Worm (Caenorhabditis elegans): ENCODE results near the gene T24D8.6.

The T24D8.6 gene

DNA sequence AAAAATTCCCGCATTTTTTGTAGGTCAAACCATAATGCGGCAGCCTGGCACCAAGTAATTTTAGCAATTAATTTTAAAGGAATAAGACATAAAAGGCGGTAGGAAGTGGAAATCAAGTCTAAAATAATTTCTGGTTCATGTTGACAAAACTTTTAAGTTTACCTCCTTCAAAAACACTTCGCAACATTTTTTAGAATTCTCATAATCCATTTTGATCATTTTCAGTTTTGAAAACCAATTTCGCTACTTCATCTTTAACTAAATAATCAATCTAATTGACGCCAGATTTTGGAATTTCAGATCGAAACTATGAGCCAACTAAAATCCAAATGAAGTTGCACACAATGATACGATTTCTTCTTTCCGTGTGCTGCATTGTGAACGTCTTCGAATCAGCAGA, 6.0 kb downstream of the T24D8.6 start, which contains the start of gene lgc-40:
lgc-40 (plus strand) TSS at position 301 of the 400 bp plus-strand sequence.
- TF ChIP-seq pqm-1 (tag; optimal IDR thresholded peaks at IDR 0.05) = no peak
- TF ChIP-seq pha-4 (tag; optimal IDR thresholded peaks at IDR 0.05) = no peak
- no peak for TF ChIP-seq nhr-28 (tag; optimal IDR thresholded peaks at IDR 0.05)
- TF ChIP-seq mml-1 (tag; optimal IDR thresholded peaks at IDR 0.05) = no peak
- no peak for TF ChIP-seq nhr-67 (tag; optimal IDR thresholded peaks at IDR 0.05)

DNA sequence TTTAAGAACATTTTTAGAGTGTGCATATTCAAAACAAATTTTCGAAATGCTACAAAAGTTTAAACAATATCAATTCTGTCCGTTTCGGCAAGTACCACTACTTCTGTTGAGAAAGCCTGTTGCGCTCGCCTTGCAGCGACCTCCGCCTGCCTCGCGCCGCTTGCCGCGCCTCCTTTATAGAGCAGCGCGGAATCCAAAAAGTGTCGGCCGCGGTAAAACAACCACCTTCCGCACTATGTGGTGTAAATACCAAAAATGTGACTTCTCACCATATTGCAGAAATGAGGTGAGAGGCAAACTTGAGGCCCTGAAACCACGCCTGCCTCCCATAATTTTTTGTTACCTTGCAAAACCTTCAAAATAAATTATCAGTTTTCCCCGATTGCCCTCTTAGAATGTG, 12.9 kb downstream of the T24D8.6 start:
- no peak for TF ChIP-seq nhr-11 (tag; optimal IDR thresholded peaks at IDR 0.05)
- no peak for TF ChIP-seq hmg-11 (tag; optimal IDR thresholded peaks at IDR 0.05)
- TF ChIP-seq pha-4 (tag; optimal IDR thresholded peaks at IDR 0.05) = no peak
- no peak for TF ChIP-seq lin-15B (tag; optimal IDR thresholded peaks at IDR 0.05)
- TF ChIP-seq nhr-43 (tag; optimal IDR thresholded peaks at IDR 0.05; ENCODE audit: poor library complexity, severe bottlenecking) = no peak
- no peak for TF ChIP-seq unc-39 (tag; optimal IDR thresholded peaks at IDR 0.05)
- TF ChIP-seq R02D3.7 (tag; optimal IDR thresholded peaks at IDR 0.05) = no peak
- no peak for TF ChIP-seq jun-1 (tag; optimal IDR thresholded peaks at IDR 0.05)
- TF ChIP-seq fkh-2 (tag; optimal IDR thresholded peaks at IDR 0.05) = no peak
- no peak for TF ChIP-seq nhr-28 (tag; optimal IDR thresholded peaks at IDR 0.05)
- no peak for TF ChIP-seq elt-2 (tag; optimal IDR thresholded peaks at IDR 0.05)
- no peak for TF ChIP-seq pqm-1 (tag; optimal IDR thresholded peaks at IDR 0.05)
- no peak for TF ChIP-seq aly-2 (tag; optimal IDR thresholded peaks at IDR 0.05)

DNA sequence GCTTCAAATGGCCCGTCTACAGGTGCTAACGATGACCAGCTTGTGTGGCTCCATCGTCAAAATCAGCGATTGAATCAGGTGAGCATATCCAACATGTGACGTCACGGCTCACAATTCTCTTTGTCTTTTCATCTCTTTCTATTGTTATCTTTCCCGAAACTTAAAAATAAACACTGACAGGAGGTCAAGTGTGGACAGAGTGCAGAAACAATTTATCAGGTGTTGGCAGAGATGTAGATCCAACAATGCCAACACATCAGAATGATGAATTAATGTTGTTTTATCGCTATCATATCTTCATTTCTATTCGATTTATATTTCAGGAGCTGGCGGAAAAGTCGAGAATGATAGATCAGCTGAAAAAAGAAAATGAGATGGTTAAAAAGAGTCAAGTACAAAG, 17.8 kb downstream of the T24D8.6 start:
- TF ChIP-seq R02D3.7 (tag; optimal IDR thresholded peaks at IDR 0.05) (no peak), pha-4 (tag; optimal IDR thresholded peaks at IDR 0.05) (no peak), nhr-11 (tag; optimal IDR thresholded peaks at IDR 0.05) (no peak), nhr-67 (tag; optimal IDR thresholded peaks at IDR 0.05) (no peak), tbx-2 (tag; optimal IDR thresholded peaks at IDR 0.05) (no peak), ceh-82 (tag; optimal IDR thresholded peaks at IDR 0.05) (no peak), ztf-4 (tag; optimal IDR thresholded peaks at IDR 0.05) (no peak), nhr-28 (tag; optimal IDR thresholded peaks at IDR 0.05) (no peak), lsy-12 (tag; optimal IDR thresholded peaks at IDR 0.05) (no peak), nhr-77 (tag; optimal IDR thresholded peaks at IDR 0.05) (no peak), fkh-10 (GFP tag; optimal IDR thresholded peaks at IDR 0.05) (no peak), elt-1 (tag; optimal IDR thresholded peaks at IDR 0.05) (no peak), fkh-2 (tag; optimal IDR thresholded peaks at IDR 0.05) (no peak), nhr-237 (tag; optimal IDR thresholded peaks at IDR 0.05) (no peak), nhr-43 (tag; optimal IDR thresholded peaks at IDR 0.05; ENCODE audit: poor library complexity, severe bottlenecking) (no peak), nfya-1 (tag; optimal IDR thresholded peaks at IDR 0.05; ENCODE audit: insufficient read depth) (no peak), skn-1 (tag; optimal IDR thresholded peaks at IDR 0.05) (no peak), egl-27 (tag; optimal IDR thresholded peaks at IDR 0.05) (no peak), nhr-12 (tag; optimal IDR thresholded peaks at IDR 0.05) (no peak), ceh-28 (tag; optimal IDR thresholded peaks at IDR 0.05) (no peak)

DNA sequence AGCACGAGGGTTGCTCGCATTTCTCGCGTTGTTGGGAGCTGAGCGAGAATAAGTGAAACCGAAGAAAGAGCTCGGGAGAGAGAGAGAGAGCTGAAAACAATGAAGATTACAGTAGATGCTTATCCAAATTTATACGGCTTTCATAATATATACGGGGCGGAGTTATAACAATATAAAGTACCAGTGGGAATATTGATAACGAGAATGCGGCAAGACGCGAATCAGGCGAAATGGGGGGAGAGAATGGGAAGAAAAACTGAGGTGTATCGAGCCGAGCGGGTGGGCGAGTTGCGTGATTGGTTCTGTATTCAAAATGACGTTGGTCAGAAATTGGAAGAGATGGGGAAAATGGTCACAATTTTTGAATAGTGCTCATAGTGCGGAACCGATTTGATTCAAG, 21.1 kb downstream of the T24D8.6 start, which contains the start of gene nlp-2:
nlp-2 (minus strand) TSS at position 101 of the 400 bp plus-strand sequence.
- no peak for TF ChIP-seq fos-1 (tag; optimal IDR thresholded peaks at IDR 0.05)
- no peak for TF ChIP-seq daf-12 (tag; optimal IDR thresholded peaks at IDR 0.05)
- TF ChIP-seq snpc-4 (tag; optimal IDR thresholded peaks at IDR 0.05) = no peak
- TF ChIP-seq ceh-16 (tag; optimal IDR thresholded peaks at IDR 0.05) = no peak
- no peak for TF ChIP-seq mdl-1 (tag; optimal IDR thresholded peaks at IDR 0.05)
- no peak for TF ChIP-seq pqm-1 (tag; optimal IDR thresholded peaks at IDR 0.05)
- no peak for TF ChIP-seq nhr-12 (tag; optimal IDR thresholded peaks at IDR 0.05)

DNA sequence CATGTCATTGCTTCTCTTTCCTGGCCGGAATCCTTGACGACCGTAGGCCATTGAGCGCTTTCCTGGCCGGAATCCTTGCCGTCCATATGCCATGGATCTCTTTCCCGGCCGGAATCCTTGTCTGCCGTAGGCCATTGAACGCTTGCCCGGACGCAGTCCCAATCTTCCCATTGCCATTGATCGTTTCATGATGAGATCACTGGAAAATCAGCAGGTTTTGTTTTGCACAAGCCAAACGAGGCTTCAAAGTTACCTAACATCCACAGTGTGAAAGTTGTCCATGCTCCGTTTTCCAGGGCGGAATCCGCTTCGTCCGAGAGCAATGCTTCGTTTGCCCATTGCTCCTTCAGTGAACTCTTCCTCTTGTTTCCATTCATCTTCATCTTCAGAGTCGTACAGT, 21.7 kb downstream of the T24D8.6 start:
- TF ChIP-seq fkh-10 (GFP tag; optimal IDR thresholded peaks at IDR 0.05) = no peak
- TF ChIP-seq daf-12 (tag; optimal IDR thresholded peaks at IDR 0.05) = no peak
- TF ChIP-seq fkh-2 (tag; optimal IDR thresholded peaks at IDR 0.05) = no peak
- no peak for TF ChIP-seq nhr-67 (tag; optimal IDR thresholded peaks at IDR 0.05)

DNA sequence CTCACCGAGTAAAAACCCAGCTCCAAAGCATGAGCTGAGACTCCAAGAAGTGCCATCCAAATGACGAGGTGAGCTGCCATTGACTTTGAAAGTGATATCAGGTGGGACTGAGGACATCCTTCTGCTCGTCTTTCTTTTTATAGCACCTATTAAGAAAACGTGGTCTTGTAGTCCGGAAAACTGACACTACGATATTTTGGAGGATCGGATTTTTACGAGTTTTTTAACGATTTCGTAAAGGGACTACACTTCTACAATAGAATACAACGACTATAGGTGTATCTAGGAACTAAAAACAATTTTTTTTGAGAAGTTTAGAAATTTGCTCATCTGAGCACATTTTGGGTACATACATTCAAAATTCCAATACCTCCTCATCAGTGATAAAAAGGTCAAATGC, 22.9 kb downstream of the T24D8.6 start, which contains the start of gene nlp-23:
nlp-23 (minus strand) TSS at position 101 of the 400 bp plus-strand sequence.
- TF ChIP-seq ZK546.5 (tag; optimal IDR thresholded peaks at IDR 0.05) = no peak
- no peak for TF ChIP-seq nhr-237 (tag; optimal IDR thresholded peaks at IDR 0.05)
- TF ChIP-seq nfya-1 (tag; optimal IDR thresholded peaks at IDR 0.05; ENCODE audit: insufficient read depth) = no peak
- no peak for TF ChIP-seq ama-1 (optimal IDR thresholded peaks at IDR 0.05)
- no peak for TF ChIP-seq nhr-76 (tag; optimal IDR thresholded peaks at IDR 0.05)
- TF ChIP-seq lin-39 (tag; optimal IDR thresholded peaks at IDR 0.05) = no peak
- TF ChIP-seq nhr-28 (tag; optimal IDR thresholded peaks at IDR 0.05) = no peak
- no peak for TF ChIP-seq elt-1 (tag; optimal IDR thresholded peaks at IDR 0.05)
- no peak for TF ChIP-seq nhr-23 (tag; optimal IDR thresholded peaks at IDR 0.05)
- no peak for TF ChIP-seq elt-3 (tag; optimal IDR thresholded peaks at IDR 0.05)
- no peak for TF ChIP-seq mdl-1 (tag; optimal IDR thresholded peaks at IDR 0.05)
- TF ChIP-seq egl-27 (tag; optimal IDR thresholded peaks at IDR 0.05) = no peak
- no peak for TF ChIP-seq snpc-4 (tag; optimal IDR thresholded peaks at IDR 0.05)
- TF ChIP-seq egl-5 (tag; optimal IDR thresholded peaks at IDR 0.05) = no peak
- TF ChIP-seq tbx-2 (tag; optimal IDR thresholded peaks at IDR 0.05) = no peak
- no peak for TF ChIP-seq skn-1 (tag; optimal IDR thresholded peaks at IDR 0.05)
- TF ChIP-seq lin-15B (tag; optimal IDR thresholded peaks at IDR 0.05) = no peak
- TF ChIP-seq pqm-1 (tag; optimal IDR thresholded peaks at IDR 0.05) = no peak
